Fruit fly (Drosophila melanogaster) whole organism: ENCODE results near the gene CG3726.

Source experiments
- CG8478 ChIP-seq: fragments of >200 bp; optimal IDR thresholded peaks from 2 replicates; lab custom pipeline; 2018; ENCODE audit warnings: inconsistent platforms
- Dll ChIP-seq: fragments of >200 bp; optimal IDR thresholded peaks from 2 replicates; lab custom pipeline; 2017
- psq ChIP-seq: fragments of >200 bp; optimal IDR thresholded peaks from 2 replicates; lab custom pipeline; 2017
- usp ChIP-seq: fragments of >200 bp; optimal IDR thresholded peaks from 2 replicates; lab custom pipeline; 2017; ENCODE audit warnings: missing biosample characterization, missing genetic modification characterization, mixed read lengths

- no peak for TF ChIP-seq usp (GFP tag; lab: Kevin White, UChicago)
- TF ChIP-seq CG8478 (lab: Kevin White, UChicago) = no peak
- no peak for TF ChIP-seq Dll (lab: Kevin White, UChicago)
- TF ChIP-seq psq = no peak
These were observed 31.4 kb upstream of the CG3726 start for dm6 chrX:5885521-5885920.
